Worm (Caenorhabditis elegans) whole organism, mixed stage, embryonic: ENCODE data around the gene B0432.9.

ENCODE experiments used
- M03D4.4 ChIP-seq: sonication (generic microtip); optimal IDR thresholded peaks from 2 replicates; lab custom pipeline; 2017; ENCODE audit warnings: mild to moderate bottlenecking, missing genetic modification characterization, missing compliant biosample characterization
- blmp-1 ChIP-seq: fragments of 150-350 bp; optimal IDR thresholded peaks from 2 replicates; lab custom pipeline; 2014; ENCODE audit warnings: missing biosample characterization, missing genetic modification characterization
- ceh-39 ChIP-seq: fragments of 150-350 bp; optimal IDR thresholded peaks from 2 replicates; lab custom pipeline; 2014; ENCODE audit warnings: missing biosample characterization, missing genetic modification characterization
- ces-1 ChIP-seq: fragments of 150-350 bp; optimal IDR thresholded peaks from 2 replicates; lab custom pipeline; 2014; ENCODE audit warnings: missing biosample characterization, missing genetic modification reagents, missing genetic modification characterization
- drap-1 ChIP-seq: fragments of 200-800 bp; sonication (Bioruptor generic); optimal IDR thresholded peaks from 3 replicates; lab custom pipeline; 2018; ENCODE audit warnings: mild to moderate bottlenecking, missing genetic modification characterization, missing compliant biosample characterization
- elt-1 ChIP-seq: sonication (generic microtip); optimal IDR thresholded peaks from 2 replicates; lab custom pipeline; 2017; ENCODE audit warnings: missing genetic modification characterization, mild to moderate bottlenecking, missing compliant biosample characterization, antibody characterized with exemption, moderate library complexity, borderline replicate concordance; ENCODE audit not compliant: insufficient read depth
- elt-3 ChIP-seq: fragments of 150-350 bp; optimal IDR thresholded peaks from 2 replicates; lab custom pipeline; 2014; ENCODE audit warnings: missing biosample characterization, missing genetic modification characterization
- nhr-12 ChIP-seq: fragments of 150-350 bp; optimal IDR thresholded peaks from 2 replicates; lab custom pipeline; 2014; ENCODE audit warnings: missing biosample characterization, missing genetic modification characterization
- nhr-237 ChIP-seq: fragments of 150-350 bp; optimal IDR thresholded peaks from 2 replicates; lab custom pipeline; 2014; ENCODE audit warnings: missing biosample characterization, missing genetic modification characterization
- pha-4 ChIP-seq: fragments of 150-350 bp; optimal IDR thresholded peaks from 2 replicates; lab custom pipeline; 2018; ENCODE audit warnings: missing biosample characterization, missing genetic modification reagents, missing genetic modification characterization
- unc-120 ChIP-seq: sonication (generic microtip); optimal IDR thresholded peaks from 2 replicates; lab custom pipeline; 2017; ENCODE audit warnings: missing genetic modification characterization, missing compliant biosample characterization; ENCODE audit not compliant: poor library complexity, severe bottlenecking
- unc-62 ChIP-seq: fragments of 150-350 bp; optimal IDR thresholded peaks from 2 replicates; lab custom pipeline; 2014; ENCODE audit warnings: missing biosample characterization, missing genetic modification reagents, missing genetic modification characterization
- zip-8 ChIP-seq: fragments of 150-350 bp; optimal IDR thresholded peaks from 2 replicates; lab custom pipeline; 2014; ENCODE audit warnings: missing biosample characterization, missing genetic modification characterization
- ztf-11 ChIP-seq: fragments of 150-350 bp; optimal IDR thresholded peaks from 2 replicates; lab custom pipeline; 2014; ENCODE audit warnings: missing biosample characterization, missing genetic modification characterization

DNA sequence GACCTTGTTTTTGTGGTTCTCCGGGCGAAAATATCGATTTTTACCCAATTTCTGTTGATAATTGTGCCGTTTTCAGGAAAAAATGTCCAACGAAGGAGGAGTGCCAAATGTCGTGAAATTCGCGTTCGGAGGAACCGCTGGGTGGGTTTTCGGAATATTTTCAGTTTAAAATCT lies 2.9 kb upstream of the B0432.9 start, which contains the start of gene misc-1:
- TF ChIP-seq elt-3 (tag; lab: Kevin White, UChicago) (no peak), pha-4 (no peak), ceh-39 (no peak), M03D4.4 (no peak), unc-120 (tag; lab: Kevin White, UChicago) (no peak), blmp-1 (tag; lab: Kevin White, UChicago) (no peak), nhr-237 (tag; lab: Kevin White, UChicago) (no peak), ztf-11 (tag; lab: Kevin White, UChicago) (no peak), elt-1 (tag; lab: Kevin White, UChicago) (no peak), nhr-12 (tag; lab: Kevin White, UChicago) (no peak), unc-62 (GFP tag; lab: Kevin White, UChicago) (no peak), ces-1 (GFP tag; lab: Kevin White, UChicago) (no peak), drap-1 (GFP tag; lab: Kevin White, UChicago) (no peak), zip-8 (tag; lab: Kevin White, UChicago) (no peak)
